Worm (Caenorhabditis elegans): ENCODE results near the gene F15E6.6.
"Not testable (repeated sequence)": the region's sequence is repeated elsewhere in the genome, so short reads cannot be mapped to it uniquely, and the experiment has no call there.

- TF ChIP-seq aha-1 (tag); unc-62 (GFP tag; optimal IDR thresholded peaks at IDR 0.05 in 1 of 2); unc-62 (tag; optimal IDR thresholded peaks at IDR 0.05); nhr-11 (tag; optimal IDR thresholded peaks at IDR 0.05); nhr-28 (tag; optimal IDR thresholded peaks at IDR 0.05); ceh-28 (tag; optimal IDR thresholded peaks at IDR 0.05); mep-1 (tag; optimal IDR thresholded peaks at IDR 0.05); ZK546.5 (tag; optimal IDR thresholded peaks at IDR 0.05); nhr-25 (tag; optimal IDR thresholded peaks at IDR 0.05; ENCODE audit: borderline replicate concordance, insufficient read depth); F49E8.2 (tag; optimal IDR thresholded peaks at IDR 0.05; ENCODE audit: borderline replicate concordance); zag-1 (tag; optimal IDR thresholded peaks at IDR 0.05); dmd-9 (GFP tag; IDR thresholded peaks at IDR 0.05); jun-1 (tag; optimal IDR thresholded peaks at IDR 0.05); fkh-10 (GFP tag; optimal IDR thresholded peaks at IDR 0.05): not testable (repeated sequence)
These were observed 29.2 kb upstream of the F15E6.6 start for ce11 chrIV:4313144-4313543.

Measured in whole organism, L4 larva.